Fruit fly (Drosophila melanogaster) whole organism, pupa: ENCODE results near the gene CG43116.
A peak's percentile ranks its signal among the peaks of the same experiment; 100 is the strongest.

Experiments
- CG10348 ChIP-seq: fragments of 200-800 bp; sonication (Bioruptor generic); IDR thresholded peaks from 2 replicates; pipeline ENCODE4 v1.3.6; 2022; ENCODE audit warnings: missing biosample characterization, missing genetic modification characterization
- CG12605 ChIP-seq: fragments of 200-800 bp; sonication (Bioruptor generic); IDR thresholded peaks from 2 replicates; pipeline ENCODE4 v1.3.6; 2022; ENCODE audit warnings: missing biosample characterization, missing genetic modification characterization
- CG13204 ChIP-seq: fragments of 200-800 bp; sonication (Bioruptor generic); optimal IDR thresholded peaks from 2 replicates; lab custom pipeline; 2018; ENCODE audit warnings: missing biosample characterization, mild to moderate bottlenecking, missing genetic modification characterization, moderate library complexity
- CG14655 ChIP-seq: fragments of 200-800 bp; sonication (Bioruptor generic); optimal IDR thresholded peaks from 3 replicates; lab custom pipeline; 2017; ENCODE audit warnings: mild to moderate bottlenecking, missing biosample characterization, missing genetic modification reagents, missing genetic modification characterization
- CG15710 ChIP-seq: fragments of 200-800 bp; sonication (Bioruptor generic); optimal IDR thresholded peaks from 2 replicates; lab custom pipeline; 2018; ENCODE audit warnings: missing biosample characterization, mild to moderate bottlenecking, missing genetic modification characterization, moderate library complexity
- CG17806 ChIP-seq: fragments of 200-800 bp; sonication (Bioruptor generic); optimal IDR thresholded peaks from 2 replicates; lab custom pipeline; 2018; ENCODE audit warnings: missing biosample characterization, mild to moderate bottlenecking, missing genetic modification characterization, moderate library complexity
- CG32121 ChIP-seq: fragments of 200-800 bp; sonication (Bioruptor generic); IDR thresholded peaks from 2 replicates; pipeline ENCODE4 v1.3.6; 2022; ENCODE audit warnings: missing biosample characterization, missing genetic modification characterization
- CG34367 ChIP-seq: fragments of 200-800 bp; sonication (Bioruptor generic); optimal IDR thresholded peaks from 2 replicates; lab custom pipeline; 2018; ENCODE audit warnings: missing biosample characterization, mild to moderate bottlenecking, missing genetic modification characterization
- CG4496 ChIP-seq: fragments of 200-800 bp; sonication (Bioruptor generic); IDR thresholded peaks from 3 replicates; pipeline ENCODE4 v1.3.6; 2022; ENCODE audit warnings: missing biosample characterization, missing genetic modification characterization
- CG8159 ChIP-seq: fragments of 200-800 bp; sonication (Bioruptor generic); optimal IDR thresholded peaks from 3 replicates; lab custom pipeline; 2018; ENCODE audit warnings: missing biosample characterization, mild to moderate bottlenecking, missing genetic modification characterization, moderate library complexity
- CG8301 ChIP-seq: fragments of 200-800 bp; sonication (Bioruptor generic); optimal IDR thresholded peaks from 2 replicates; lab custom pipeline; 2018; ENCODE audit warnings: missing biosample characterization, mild to moderate bottlenecking, missing genetic modification characterization
- CG9948 ChIP-seq: fragments of 200-800 bp; sonication (Bioruptor generic); optimal IDR thresholded peaks from 2 replicates; lab custom pipeline; 2018; ENCODE audit warnings: missing biosample characterization, mild to moderate bottlenecking, missing genetic modification characterization, moderate library complexity
- D1 ChIP-seq: fragments of 200-800 bp; sonication (Bioruptor generic); optimal IDR thresholded peaks from 2 replicates; lab custom pipeline; 2018; ENCODE audit warnings: missing biosample characterization, mild to moderate bottlenecking, missing genetic modification characterization, moderate library complexity
- EcR ChIP-seq: fragments of 200-800 bp; sonication (Bioruptor generic); optimal IDR thresholded peaks from 3 replicates; lab custom pipeline; 2019; ENCODE audit warnings: missing biosample characterization, missing genetic modification characterization, mild to moderate bottlenecking, moderate library complexity, missing genetic modification reagents
- Ets98B ChIP-seq: fragments of 200-800 bp; sonication (Bioruptor generic); IDR thresholded peaks from 2 replicates; pipeline ENCODE4 v1.3.6; 2022; ENCODE audit warnings: missing biosample characterization, missing genetic modification characterization
- Pif1A ChIP-seq: fragments of 200-800 bp; sonication (Bioruptor generic); optimal IDR thresholded peaks from 3 replicates; lab custom pipeline; 2016; ENCODE audit warnings: missing biosample characterization, missing genetic modification characterization
- Pif1B ChIP-seq: fragments of 200-800 bp; sonication (Bioruptor generic); optimal IDR thresholded peaks from 3 replicates; lab custom pipeline; 2016; ENCODE audit warnings: missing biosample characterization, missing genetic modification characterization
- Snoo ChIP-seq: fragments of 200-800 bp; sonication (Bioruptor generic); optimal IDR thresholded peaks from 3 replicates; lab custom pipeline; 2017; ENCODE audit warnings: missing biosample characterization, mild to moderate bottlenecking, missing genetic modification characterization, inconsistent platforms
- fd96Ca ChIP-seq: fragments of 200-800 bp; sonication (Bioruptor generic); IDR thresholded peaks from 3 replicates; pipeline ENCODE4 v1.3.6; 2022; ENCODE audit warnings: missing biosample characterization, missing genetic modification characterization
- gl ChIP-seq: fragments of 200-800 bp; sonication (Bioruptor generic); optimal IDR thresholded peaks from 2 replicates; lab custom pipeline; 2018; ENCODE audit warnings: missing biosample characterization, mild to moderate bottlenecking, missing genetic modification characterization
- rn ChIP-seq: fragments of 200-800 bp; sonication (Bioruptor generic); IDR thresholded peaks from 2 replicates; pipeline ENCODE4 v1.3.6; 2022; ENCODE audit warnings: missing biosample characterization, missing genetic modification characterization

CG43116 gene

DNA sequence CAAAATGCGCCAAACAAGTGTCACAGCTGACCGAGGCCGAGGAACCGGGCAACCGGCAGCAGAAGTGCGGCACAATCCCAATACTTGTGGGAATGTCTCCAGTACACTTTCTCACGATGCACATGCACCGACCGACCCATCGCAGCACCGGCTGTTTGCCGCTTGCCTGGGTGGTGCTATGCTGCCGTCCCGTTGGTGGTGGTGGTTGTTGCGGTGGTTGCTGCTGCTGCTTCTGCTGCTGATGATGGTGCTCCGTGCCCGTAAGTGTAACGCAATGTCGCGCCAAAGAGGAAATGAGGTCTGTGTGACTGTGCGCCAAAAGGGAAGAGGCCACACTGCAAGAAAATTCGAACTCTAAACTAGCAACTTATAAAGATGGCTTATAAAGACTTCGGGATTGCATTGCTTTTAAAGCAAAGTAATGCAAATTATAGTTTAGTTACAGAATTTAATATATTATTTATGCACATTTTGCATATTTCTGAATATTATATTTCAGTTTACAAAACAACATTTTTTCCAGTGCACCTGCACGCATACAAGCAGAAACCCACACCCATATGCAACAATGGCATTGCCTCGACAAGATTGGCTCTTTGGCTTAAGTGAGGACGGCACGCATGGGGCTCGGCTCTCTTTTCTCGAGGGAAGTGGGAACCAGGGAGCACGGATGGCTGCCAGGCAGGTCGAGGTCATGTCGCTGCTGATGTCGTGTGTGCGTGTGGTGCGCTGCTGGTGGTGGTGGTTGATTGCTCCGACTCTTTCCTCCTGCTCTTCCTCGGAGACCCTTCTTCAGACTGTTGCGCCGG, at the start of gene CG43116:
CG43116 (minus strand) TSS at position 800 of the 809 bp plus-strand sequence.
- TF ChIP-seq D1 (tag; lab: Kevin White, UChicago) = peak; percentile 82
- TF ChIP-seq CG12605 (GFP tag; lab: Robert Waterston, UW) = peak; percentile 75
- TF ChIP-seq CG15710 = peak; percentile 96
- peak; percentile 93 for TF ChIP-seq Pif1A (GFP tag; lab: Kevin White, UChicago)
- TF ChIP-seq fd96Ca (GFP tag; lab: Robert Waterston, UW) = peak; percentile 83
- TF ChIP-seq CG17806 (tag; lab: Kevin White, UChicago) = peak; percentile 97
- TF ChIP-seq Snoo (tag; lab: Kevin White, UChicago) = peak; percentile 93
- TF ChIP-seq CG8159 (tag; lab: Kevin White, UChicago) = peak; percentile 98
- TF ChIP-seq CG10348 = 0 out of 2 replicates have a peak, but pooled peaks have one; percentile 12
- TF ChIP-seq CG9948 (tag; lab: Kevin White, UChicago) = peak; percentile 97
- peak; percentile 55; the same call in 1 of the 3 replicates for TF ChIP-seq CG4496 (GFP tag; lab: Robert Waterston, UW)
- TF ChIP-seq CG32121 (GFP tag; lab: Robert Waterston, UW) = peak; percentile 69; the same call in 1 of the 2 replicates
- peak; percentile 81 for TF ChIP-seq rn (GFP tag; lab: Robert Waterston, UW)
- peak; percentile 76 for TF ChIP-seq EcR (GFP tag; lab: Kevin White, UChicago)
- peak; percentile 91 for TF ChIP-seq CG13204 (GFP tag; lab: Kevin White, UChicago)
- peak; percentile 94 for TF ChIP-seq Pif1B (GFP tag; lab: Kevin White, UChicago)
- TF ChIP-seq Ets98B = peak; percentile 73; the same call in 1 of the 2 replicates
- TF ChIP-seq CG34367 (tag; lab: Kevin White, UChicago) = peak; percentile 96
- no peak for TF ChIP-seq CG8301 (tag; lab: Kevin White, UChicago)
- TF ChIP-seq CG14655 (GFP tag; lab: Kevin White, UChicago) = no peak
- TF ChIP-seq gl = peak; percentile 84

DNA sequence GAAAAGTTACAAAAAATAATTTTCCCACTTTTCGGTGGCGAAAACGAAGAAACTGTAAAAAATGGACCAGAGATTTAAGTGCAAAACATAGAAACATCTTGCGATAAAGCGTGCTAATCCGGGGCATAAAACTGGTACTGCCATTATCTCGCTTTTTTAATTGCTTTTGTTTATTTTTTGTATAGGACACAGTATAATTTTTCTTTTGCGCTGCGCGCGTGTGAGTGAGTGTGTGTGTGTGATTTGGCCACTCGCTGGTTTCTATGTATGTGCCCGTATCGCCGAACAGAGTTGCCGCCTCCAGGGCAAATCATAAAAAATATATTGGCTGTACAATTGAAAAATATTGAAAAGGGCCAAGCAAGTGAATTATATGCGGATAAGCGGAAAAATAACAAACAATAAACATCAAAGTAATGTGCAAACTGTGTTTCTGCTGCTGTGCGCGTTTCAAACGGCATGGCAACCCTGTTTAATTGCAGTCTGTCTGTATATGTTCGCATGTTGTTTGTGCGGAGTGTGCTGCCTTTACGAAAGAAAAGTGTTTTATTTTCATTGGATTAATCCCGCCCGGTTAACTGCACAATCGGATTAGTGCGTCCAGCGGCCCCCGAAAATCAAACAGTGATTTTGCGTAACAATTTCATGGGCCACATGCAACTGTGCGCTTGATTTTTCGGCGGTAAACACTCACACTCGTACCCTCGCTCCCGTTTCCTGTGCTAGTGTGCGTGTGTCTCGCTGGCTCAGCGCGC, 45.5 kb upstream of the CG43116 start:
- TF ChIP-seq CG12605 (GFP tag; lab: Robert Waterston, UW) (peak; percentile 96), CG9948 (tag; lab: Kevin White, UChicago) (peak; percentile 95), CG13204 (GFP tag; lab: Kevin White, UChicago) (peak; percentile 77), CG32121 (GFP tag; lab: Robert Waterston, UW) (peak; percentile 98), Pif1B (GFP tag; lab: Kevin White, UChicago) (peak; percentile 94), CG17806 (tag; lab: Kevin White, UChicago) (peak; percentile 95), CG34367 (tag; lab: Kevin White, UChicago) (peak; percentile 93), CG14655 (GFP tag; lab: Kevin White, UChicago) (peak; percentile 97), Ets98B (peak; percentile 99), Pif1A (GFP tag; lab: Kevin White, UChicago) (peak; percentile 98), EcR (GFP tag; lab: Kevin White, UChicago) (peak; percentile 17), D1 (tag; lab: Kevin White, UChicago) (peak; percentile 59), CG8159 (tag; lab: Kevin White, UChicago) (peak; percentile 93), Snoo (tag; lab: Kevin White, UChicago) (peak; percentile 95), rn (GFP tag; lab: Robert Waterston, UW) (peak; percentile 97), CG15710 (peak; percentile 94), CG4496 (GFP tag; lab: Robert Waterston, UW) (peak; percentile 99), fd96Ca (GFP tag; lab: Robert Waterston, UW) (peak; percentile 99), gl (peak; percentile 84), CG10348 (peak; percentile 91), CG8301 (tag; lab: Kevin White, UChicago) (peak; percentile 96)

DNA sequence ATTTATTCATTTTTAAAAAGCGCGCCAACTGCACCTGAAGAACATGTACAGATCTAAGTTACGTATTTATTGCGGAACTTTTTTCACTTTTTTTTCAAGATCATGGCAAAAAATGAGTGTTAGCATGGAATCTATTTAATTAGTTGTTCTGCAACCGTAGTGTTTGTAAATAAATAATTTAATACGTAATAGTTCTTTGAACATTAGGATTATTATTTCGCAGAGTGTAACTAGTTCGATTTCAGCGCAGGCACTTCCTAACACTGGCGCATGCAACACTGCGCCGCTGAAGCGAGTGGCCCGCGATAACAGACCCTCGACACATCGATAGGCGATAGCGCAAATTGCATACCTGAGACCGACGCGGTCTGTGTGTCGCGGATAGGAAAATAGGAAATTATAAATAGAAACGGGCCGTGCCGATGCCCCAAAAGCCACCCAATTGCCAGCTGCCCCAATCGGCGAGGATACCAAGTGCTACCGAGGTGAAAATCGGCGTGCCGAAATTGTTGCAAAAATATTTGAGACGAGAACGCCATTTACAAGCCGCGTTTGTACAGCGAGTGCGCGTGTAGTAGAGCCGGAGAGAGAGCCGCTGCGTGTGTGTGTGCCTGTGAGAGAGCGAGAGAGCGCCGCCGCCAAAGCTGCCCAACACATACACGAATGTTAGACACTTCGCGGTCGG, 44.8 kb upstream of the CG43116 start, which contains the start of gene gro:
gro (plus strand) TSS at position 320 of the 685 bp plus-strand sequence.
- TF ChIP-seq Pif1A (GFP tag; lab: Kevin White, UChicago) (peak; percentile 66), EcR (GFP tag; lab: Kevin White, UChicago) (no peak), Ets98B (peak; percentile 55), CG17806 (tag; lab: Kevin White, UChicago) (peak; percentile 51), CG9948 (tag; lab: Kevin White, UChicago) (peak; percentile 40), fd96Ca (GFP tag; lab: Robert Waterston, UW) (peak; percentile 47), CG34367 (tag; lab: Kevin White, UChicago) (no peak), CG8301 (tag; lab: Kevin White, UChicago) (peak; percentile 13), CG32121 (GFP tag; lab: Robert Waterston, UW) (peak; percentile 51; the same call in 1 of the 2 replicates), CG10348 (no peak), D1 (tag; lab: Kevin White, UChicago) (peak; percentile 57), CG8159 (tag; lab: Kevin White, UChicago) (peak; percentile 38), Pif1B (GFP tag; lab: Kevin White, UChicago) (no peak), rn (GFP tag; lab: Robert Waterston, UW) (peak; percentile 70), CG15710 (peak; percentile 38), Snoo (tag; lab: Kevin White, UChicago) (peak; percentile 17), CG12605 (GFP tag; lab: Robert Waterston, UW) (no peak), CG13204 (GFP tag; lab: Kevin White, UChicago) (no peak), CG4496 (GFP tag; lab: Robert Waterston, UW) (peak; percentile 75), gl (no peak), CG14655 (GFP tag; lab: Kevin White, UChicago) (peak; percentile 36)
